Fruit fly (Drosophila melanogaster) whole organism, pupa: ENCODE data around the gene CG7120.

ENCODE experiments used
- CG17806 ChIP-seq: fragments of 200-800 bp; sonication (Bioruptor generic); optimal IDR thresholded peaks from 2 replicates; lab custom pipeline; 2018; ENCODE audit warnings: missing biosample characterization, mild to moderate bottlenecking, missing genetic modification characterization, moderate library complexity
- CG34367 ChIP-seq: fragments of 200-800 bp; sonication (Bioruptor generic); optimal IDR thresholded peaks from 2 replicates; lab custom pipeline; 2018; ENCODE audit warnings: missing biosample characterization, mild to moderate bottlenecking, missing genetic modification characterization
- CG8159 ChIP-seq: fragments of 200-800 bp; sonication (Bioruptor generic); optimal IDR thresholded peaks from 3 replicates; lab custom pipeline; 2018; ENCODE audit warnings: missing biosample characterization, mild to moderate bottlenecking, missing genetic modification characterization, moderate library complexity
- D1 ChIP-seq: fragments of 200-800 bp; sonication (Bioruptor generic); optimal IDR thresholded peaks from 2 replicates; lab custom pipeline; 2018; ENCODE audit warnings: missing biosample characterization, mild to moderate bottlenecking, missing genetic modification characterization, moderate library complexity
- Pif1B ChIP-seq: fragments of 200-800 bp; sonication (Bioruptor generic); optimal IDR thresholded peaks from 3 replicates; lab custom pipeline; 2016; ENCODE audit warnings: missing biosample characterization, missing genetic modification characterization

DNA sequence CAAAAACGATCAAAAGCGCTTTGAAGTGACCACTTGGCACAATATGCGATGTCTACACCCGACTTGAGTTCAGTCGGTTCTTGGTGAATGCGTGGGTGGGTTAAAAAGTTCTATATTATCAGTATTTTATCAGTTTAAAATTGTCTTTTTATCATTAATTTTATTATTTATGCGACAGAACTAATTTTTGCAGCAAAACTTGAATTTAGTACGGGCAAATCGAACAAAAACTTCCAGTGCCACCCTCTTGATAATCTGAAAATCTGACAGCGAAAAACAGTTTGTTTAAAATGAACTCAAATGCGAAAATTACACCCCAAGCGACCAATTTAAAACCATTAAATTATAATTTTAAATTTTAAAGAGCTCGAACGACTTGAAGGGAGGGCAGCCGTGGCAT, 24.9 kb upstream of the CG7120 start:
- TF ChIP-seq D1 (tag; lab: Kevin White, UChicago) (no peak), CG17806 (tag; lab: Kevin White, UChicago) (no peak), CG34367 (no peak), Pif1B (GFP tag; lab: Kevin White, UChicago) (no peak), CG8159 (tag; lab: Kevin White, UChicago) (no peak)
